Worm (Caenorhabditis elegans): ENCODE data around the gene srh-167.
"Not testable (repeated sequence)": the region's sequence is repeated elsewhere in the genome, so short reads cannot be mapped to it uniquely, and the experiment has no call there.

The srh-167 gene

ce11 chrV:16328849-16329248 lies 4.7 kb upstream of the srh-167 start, which contains the start of gene F57G8.7:
Gene F57G8.7, plus strand, starts transcription at chrV:16329149.
- TF ChIP-seq him-1 (tag; optimal IDR thresholded peaks at IDR 0.05), result no peak
- TF ChIP-seq dao-5 (tag; optimal IDR thresholded peaks at IDR 0.05), result no peak
- no peak for TF ChIP-seq W03F9.2 (tag; optimal IDR thresholded peaks at IDR 0.05)

ce11 chrV:16336326-16336725 lies 2.8 kb downstream of the srh-167 start, which contains the start of gene srw-87:
Gene srw-87, plus strand, starts transcription at chrV:16336626.
- TF ChIP-seq him-1 (tag; optimal IDR thresholded peaks at IDR 0.05) (no peak), W03F9.2 (tag; optimal IDR thresholded peaks at IDR 0.05) (no peak), dao-5 (tag; optimal IDR thresholded peaks at IDR 0.05) (no peak)

ce11 chrV:16338287-16339092 lies 5.0 kb downstream of the srh-167 start, which contains the start of gene slc-9B.2:
Gene slc-9B.2, plus strand, starts transcription at chrV:16339042.
- not testable (repeated sequence) for TF ChIP-seq W03F9.2, dao-5, him-1 (tag; optimal IDR thresholded peaks at IDR 0.05)

- TF ChIP-seq dao-5 (tag; optimal IDR thresholded peaks at IDR 0.05) (no peak), W03F9.2 (tag; optimal IDR thresholded peaks at IDR 0.05) (no peak), him-1 (tag; optimal IDR thresholded peaks at IDR 0.05) (no peak)
Measured at ce11 chrV:16342258-16342618, 8.7 kb downstream of the srh-167 start, which contains the start of gene nhr-193. Gene nhr-193, plus strand, starts transcription at chrV:16342308.

ce11 chrV:16346406-16347108 lies 13.0 kb downstream of the srh-167 start, which contains the start of the genes W08G11.5 and W08G11.1:
Gene W08G11.5, minus strand, starts transcription at chrV:16346506.
Gene W08G11.1, plus strand, starts transcription at chrV:16347058.
- TF ChIP-seq W03F9.2 (tag; optimal IDR thresholded peaks at IDR 0.05), result no peak
- TF ChIP-seq dao-5 (tag; optimal IDR thresholded peaks at IDR 0.05), result no peak
- TF ChIP-seq him-1 (tag; optimal IDR thresholded peaks at IDR 0.05), result no peak

- TF ChIP-seq dao-5 (tag; optimal IDR thresholded peaks at IDR 0.05) (no peak), W03F9.2 (tag; optimal IDR thresholded peaks at IDR 0.05) (no peak), him-1 (tag; optimal IDR thresholded peaks at IDR 0.05) (no peak)
Measured at ce11 chrV:16350061-16350460, 16.5 kb downstream of the srh-167 start.

ce11 chrV:16350775-16351378 lies 17.4 kb downstream of the srh-167 start:
- TF ChIP-seq W03F9.2 (tag; optimal IDR thresholded peaks at IDR 0.05), result no peak
- peak; percentile 81 for TF ChIP-seq him-1 (tag; optimal IDR thresholded peaks at IDR 0.05)

- TF ChIP-seq him-1 (tag; optimal IDR thresholded peaks at IDR 0.05) (no peak), W03F9.2 (tag; optimal IDR thresholded peaks at IDR 0.05) (no peak), dao-5 (tag; optimal IDR thresholded peaks at IDR 0.05) (no peak)
Measured at ce11 chrV:16351757-16352156, 18.2 kb downstream of the srh-167 start.

ce11 chrV:16352282-16352681 lies 18.8 kb downstream of the srh-167 start:
- TF ChIP-seq W03F9.2 (tag; optimal IDR thresholded peaks at IDR 0.05), result peak; percentile 17
- no peak for TF ChIP-seq dao-5 (tag; optimal IDR thresholded peaks at IDR 0.05)

ce11 chrV:16354675-16355074 lies 21.2 kb downstream of the srh-167 start:
- TF ChIP-seq dao-5 (tag; optimal IDR thresholded peaks at IDR 0.05) (no peak), W03F9.2 (tag; optimal IDR thresholded peaks at IDR 0.05) (no peak), him-1 (tag; optimal IDR thresholded peaks at IDR 0.05) (no peak)

ce11 chrV:16355941-16356340 lies 22.4 kb downstream of the srh-167 start:
- TF ChIP-seq dao-5 (tag; optimal IDR thresholded peaks at IDR 0.05), result no peak
- TF ChIP-seq him-1 (tag; optimal IDR thresholded peaks at IDR 0.05), result peak; percentile 86
- TF ChIP-seq W03F9.2 (tag; optimal IDR thresholded peaks at IDR 0.05), result peak; percentile 64

ce11 chrV:16356798-16357197 lies 23.3 kb downstream of the srh-167 start:
- TF ChIP-seq dao-5 (tag; optimal IDR thresholded peaks at IDR 0.05), result no peak
- no peak for TF ChIP-seq W03F9.2 (tag; optimal IDR thresholded peaks at IDR 0.05)
- TF ChIP-seq him-1 (tag; optimal IDR thresholded peaks at IDR 0.05), result no peak

- TF ChIP-seq dao-5 (tag; optimal IDR thresholded peaks at IDR 0.05) (no peak), him-1 (tag; optimal IDR thresholded peaks at IDR 0.05) (no peak), W03F9.2 (tag; optimal IDR thresholded peaks at IDR 0.05) (no peak)
Measured at ce11 chrV:16357253-16357652, 23.7 kb downstream of the srh-167 start, which contains the start of gene pptr-1. Gene pptr-1, plus strand, starts transcription at chrV:16357521.
